Worm (Caenorhabditis elegans): ENCODE data around the gene F54C8.6.
"Not testable (repeated sequence)": the region's sequence is repeated elsewhere in the genome, so short reads cannot be mapped to it uniquely, and the experiment has no call there.

The F54C8.6 gene

DNA sequence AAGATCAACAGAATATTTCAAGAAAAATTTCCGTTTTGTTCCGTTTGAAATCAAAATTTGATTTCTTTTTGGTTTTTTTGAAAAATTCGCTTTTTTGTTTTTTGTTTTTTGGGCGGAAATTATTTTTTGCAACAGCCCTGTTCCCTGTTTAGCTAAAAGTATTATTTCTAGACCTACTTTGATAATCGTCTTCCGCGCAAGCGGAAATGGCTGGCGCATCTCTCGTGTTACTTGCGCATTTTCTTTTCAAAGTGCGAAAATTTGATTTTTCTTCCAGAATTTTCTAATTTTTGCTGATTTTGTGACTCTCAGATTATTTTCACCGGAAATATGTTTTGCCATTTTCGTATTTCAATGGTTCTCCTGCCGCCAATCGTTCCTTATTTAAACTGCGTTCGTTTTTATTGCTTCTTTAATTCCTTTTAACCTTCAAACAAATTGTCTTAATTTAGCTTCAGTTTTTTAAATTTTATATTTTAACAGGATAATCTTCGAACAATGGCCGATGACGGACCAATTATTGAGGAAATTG lies 16.1 kb downstream of the F54C8.6 start, which contains the start of gene cpar-1 (continued):
- TF ChIP-seq Y53G8AR.9 (GFP tag; conservative IDR thresholded peaks at IDR 0.05) (0 out of 2 replicates have a peak, but pooled peaks have one; percentile 25), attf-3 (GFP tag; conservative IDR thresholded peaks at IDR 0.05) (no peak), ceh-91 (GFP tag; IDR thresholded peaks at IDR 0.05) (peak; percentile 61), tlf-1 (GFP tag; optimal IDR thresholded peaks at IDR 0.05) (peak; percentile 15), C06A6.2 (GFP tag; conservative IDR thresholded peaks at IDR 0.05) (no peak), snpc-3.4 (tag; optimal IDR thresholded peaks at IDR 0.05) (peak; percentile 77), F22D6.2 (tag; optimal IDR thresholded peaks at IDR 0.05) (no peak), hsf-1 (GFP tag; IDR thresholded peaks at IDR 0.05) (peak; percentile 94), snpc-1.1 (tag; optimal IDR thresholded peaks at IDR 0.05; ENCODE audit: insufficient read depth) (peak; percentile 39), egrh-3 (GFP tag; IDR thresholded peaks at IDR 0.05) (no peak), xnd-1 (tag; optimal IDR thresholded peaks at IDR 0.05) (peak; percentile 94), rcor-1 (GFP tag; IDR thresholded peaks at IDR 0.05) (no peak), C17E4.6 (GFP tag; IDR thresholded peaks at IDR 0.05) (no peak), attf-5 (GFP tag; optimal IDR thresholded peaks at IDR 0.05) (no peak), aptf-3 (GFP tag; IDR thresholded peaks at IDR 0.05) (no peak), F49E8.2 (tag; optimal IDR thresholded peaks at IDR 0.05; ENCODE audit: insufficient read depth) (peak; percentile 5), unc-130 (GFP tag; optimal IDR thresholded peaks at IDR 0.05) (no peak), nhr-27 (tag; optimal IDR thresholded peaks at IDR 0.05) (no peak), nfya-2 (GFP tag; IDR thresholded peaks at IDR 0.05) (no peak), dpl-1 (GFP tag; optimal IDR thresholded peaks at IDR 0.05) (peak; percentile 61)

- TF ChIP-seq sptf-2 (GFP tag; optimal IDR thresholded peaks at IDR 0.05), result no peak
- no peak for TF ChIP-seq nhr-80 (tag; optimal IDR thresholded peaks at IDR 0.05)
- TF ChIP-seq lsl-1 (GFP tag; optimal IDR thresholded peaks at IDR 0.05), result no peak
- TF ChIP-seq T07F8.4 (tag; optimal IDR thresholded peaks at IDR 0.05), result no peak
- no peak for TF ChIP-seq hmg-1.2 (GFP tag; IDR thresholded peaks at IDR 0.05)
- TF ChIP-seq akir-1 (GFP tag; optimal IDR thresholded peaks at IDR 0.05), result no peak
- TF ChIP-seq ccch-3 (GFP tag; optimal IDR thresholded peaks at IDR 0.05), result no peak
- no peak for TF ChIP-seq him-1 (tag; optimal IDR thresholded peaks at IDR 0.05)
- no peak for TF ChIP-seq madf-6 (GFP tag; IDR thresholded peaks at IDR 0.05)
- no peak for TF ChIP-seq cebp-1 (GFP tag; IDR thresholded peaks at IDR 0.05)
- no peak for TF ChIP-seq cebp-1 (tag; optimal IDR thresholded peaks at IDR 0.05)
- no peak for TF ChIP-seq snpc-1.1 (tag; optimal IDR thresholded peaks at IDR 0.05; ENCODE audit: insufficient read depth)
- no peak for TF ChIP-seq hlh-26 (GFP tag; conservative IDR thresholded peaks at IDR 0.05)
- TF ChIP-seq ceh-40 (GFP tag; IDR thresholded peaks at IDR 0.05), result no peak
Measured at ce11 chrIII:9426301-9426700, 23.4 kb downstream of the F54C8.6 start, which contains the start of gene T26G10.5. TSS of gene T26G10.5 (minus strand) at chrIII:9426401.

DNA sequence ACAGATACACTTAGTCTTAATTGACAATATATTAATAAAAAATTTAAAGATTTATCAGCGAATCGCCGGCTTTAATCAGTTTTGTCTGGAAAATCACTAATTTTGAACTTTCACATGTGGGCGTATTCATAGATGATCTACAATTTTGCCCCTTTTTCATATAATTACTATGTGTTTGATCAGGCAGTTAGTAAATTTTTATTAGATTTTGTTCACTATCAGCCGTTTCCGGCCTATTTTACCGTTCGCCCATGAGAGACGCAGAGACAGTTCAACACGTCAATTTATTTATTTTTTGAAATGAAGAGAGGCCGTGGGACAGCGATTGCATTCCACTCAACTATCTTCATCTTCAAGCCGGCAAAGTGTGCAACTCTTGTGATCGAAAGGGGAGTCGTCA lies 29.5 kb downstream of the F54C8.6 start, which contains the start of gene T26G10.4:
T26G10.4 (plus strand) TSS at position 301 of the 400 bp plus-strand sequence.
- not testable (repeated sequence) for TF ChIP-seq ceh-79, madf-10, mes-4 (tag; optimal IDR thresholded peaks at IDR 0.05)
